Fruit fly (Drosophila melanogaster) whole organism, embryonic: Measurements from ENCODE around the gene Patj.
A peak's percentile ranks its signal among the peaks of the same experiment; 100 is the strongest.

Source experiments
- Asciz ChIP-seq: fragments of 200-800 bp; sonication (Bioruptor generic); optimal IDR thresholded peaks from 2 replicates; lab custom pipeline; 2017; ENCODE audit warnings: missing biosample characterization, mild to moderate bottlenecking, missing genetic modification characterization, missing genetic modification reagents
- BtbVII ChIP-seq: fragments of 200-800 bp; sonication (Bioruptor generic); optimal IDR thresholded peaks from 3 replicates; lab custom pipeline; 2017; ENCODE audit warnings: missing biosample characterization, mild to moderate bottlenecking, missing genetic modification characterization
- CG10979 ChIP-seq: fragments of 200-800 bp; sonication (Bioruptor generic); optimal IDR thresholded peaks from 2 replicates; lab custom pipeline; 2018; ENCODE audit warnings: missing biosample characterization, mild to moderate bottlenecking, missing genetic modification characterization, moderate library complexity
- CG12155 ChIP-seq: fragments of 200-800 bp; sonication (Bioruptor generic); optimal IDR thresholded peaks from 3 replicates; lab custom pipeline; 2016; ENCODE audit warnings: missing biosample characterization, missing genetic modification characterization
- CG14965 ChIP-seq: fragments of 200-800 bp; sonication (Bioruptor generic); optimal IDR thresholded peaks from 2 replicates; lab custom pipeline; 2016; ENCODE audit warnings: missing biosample characterization, missing genetic modification characterization, borderline replicate concordance
- CG17361 ChIP-seq: fragments of 200-800 bp; sonication (Bioruptor generic); IDR thresholded peaks from 3 replicates; pipeline ENCODE4 v1.3.6; 2022; ENCODE audit warnings: missing biosample characterization, missing genetic modification characterization
- CG30431 ChIP-seq: fragments of 200-800 bp; sonication (Bioruptor generic); optimal IDR thresholded peaks from 2 replicates; lab custom pipeline; 2017; ENCODE audit warnings: missing biosample characterization, missing genetic modification characterization
- CG31365 ChIP-seq: fragments of 200-800 bp; sonication (Bioruptor generic); optimal IDR thresholded peaks from 2 replicates; lab custom pipeline; 2018; ENCODE audit warnings: missing biosample characterization, mild to moderate bottlenecking, missing genetic modification characterization
- CG4424 ChIP-seq: fragments of 200-800 bp; sonication (Bioruptor generic); optimal IDR thresholded peaks from 3 replicates; lab custom pipeline; 2016; ENCODE audit warnings: missing biosample characterization, missing genetic modification characterization
- CG4707 ChIP-seq: fragments of 200-800 bp; sonication (Bioruptor generic); optimal IDR thresholded peaks from 2 replicates; lab custom pipeline; 2018; ENCODE audit warnings: missing biosample characterization, mild to moderate bottlenecking, missing genetic modification characterization, moderate library complexity
- CG6175 ChIP-seq: fragments of 200-800 bp; sonication (Bioruptor generic); IDR thresholded peaks from 3 replicates; pipeline ENCODE4 v1.3.6; 2022; ENCODE audit warnings: missing biosample characterization, missing genetic modification characterization
- CG6765 ChIP-seq: fragments of 200-800 bp; sonication (Bioruptor generic); optimal IDR thresholded peaks from 3 replicates; lab custom pipeline; 2017; ENCODE audit warnings: missing biosample characterization, mild to moderate bottlenecking, missing genetic modification characterization
- CG7372 ChIP-seq: fragments of 200-800 bp; sonication (Bioruptor generic); IDR thresholded peaks from 2 replicates; pipeline ENCODE4 v1.3.6; 2022; ENCODE audit warnings: missing biosample characterization, missing genetic modification characterization
- CG7928 ChIP-seq: fragments of 200-800 bp; sonication (Bioruptor generic); optimal IDR thresholded peaks from 2 replicates; lab custom pipeline; 2017; ENCODE audit warnings: missing biosample characterization, mild to moderate bottlenecking, missing genetic modification characterization
- CG9215 ChIP-seq: fragments of 200-800 bp; sonication (Bioruptor generic); IDR thresholded peaks from 2 replicates; pipeline ENCODE4 v1.3.6; 2022; ENCODE audit warnings: missing biosample characterization, missing genetic modification characterization
- CG9797 ChIP-seq: fragments of 200-800 bp; sonication (Bioruptor generic); optimal IDR thresholded peaks from 3 replicates; lab custom pipeline; 2018; ENCODE audit warnings: missing biosample characterization, mild to moderate bottlenecking, missing genetic modification characterization
- CG9876 ChIP-seq: fragments of 200-800 bp; sonication (Bioruptor generic); optimal IDR thresholded peaks from 2 replicates; lab custom pipeline; 2016; ENCODE audit warnings: missing biosample characterization, missing genetic modification characterization
- Dek ChIP-seq: fragments of 200-800 bp; sonication (Bioruptor generic); optimal IDR thresholded peaks from 3 replicates; lab custom pipeline; 2019; ENCODE audit warnings: missing biosample characterization, mild to moderate bottlenecking, missing genetic modification characterization, moderate library complexity
- Dref ChIP-seq: fragments of 200-800 bp; sonication (Bioruptor generic); IDR thresholded peaks from 2 replicates; pipeline ENCODE4 v1.3.6; 2022; ENCODE audit warnings: missing biosample characterization, missing genetic modification characterization
- E2f2 ChIP-seq: fragments of 200-800 bp; sonication (Bioruptor generic); IDR thresholded peaks from 2 replicates; pipeline ENCODE4 v1.3.6; 2022; ENCODE audit warnings: missing biosample characterization, missing genetic modification characterization
- ERR ChIP-seq: fragments of 200-800 bp; sonication (Bioruptor generic); optimal IDR thresholded peaks from 2 replicates; lab custom pipeline; 2016; ENCODE audit warnings: missing biosample characterization, missing genetic modification characterization
- H15 ChIP-seq: fragments of 200-800 bp; sonication (Bioruptor generic); IDR thresholded peaks from 3 replicates; pipeline ENCODE4 v1.3.6; 2022; ENCODE audit warnings: missing biosample characterization, missing genetic modification characterization
- HHEX ChIP-seq: fragments of 200-800 bp; sonication (Bioruptor generic); optimal IDR thresholded peaks from 3 replicates; lab custom pipeline; 2017; ENCODE audit warnings: missing biosample characterization, mild to moderate bottlenecking, missing genetic modification characterization, missing genetic modification reagents
- Kr ChIP-seq: fragments of 200-800 bp; sonication (Bioruptor generic); optimal IDR thresholded peaks from 2 replicates; lab custom pipeline; 2017; ENCODE audit warnings: missing biosample characterization, mild to moderate bottlenecking, missing genetic modification characterization
- MESR4 ChIP-seq: fragments of 200-800 bp; sonication (Bioruptor generic); optimal IDR thresholded peaks from 2 replicates; lab custom pipeline; 2018; ENCODE audit warnings: missing biosample characterization, mild to moderate bottlenecking, missing genetic modification characterization, moderate library complexity
- Mad ChIP-seq: fragments of 200-800 bp; sonication (Bioruptor generic); optimal IDR thresholded peaks from 2 replicates; lab custom pipeline; 2016; ENCODE audit warnings: missing biosample characterization, missing genetic modification characterization
- Mrtf ChIP-seq: fragments of 200-800 bp; sonication (Bioruptor generic); IDR thresholded peaks from 3 replicates; pipeline ENCODE4 v1.3.6; 2022; ENCODE audit warnings: missing biosample characterization, missing genetic modification characterization
- Pdp1 ChIP-seq, 2 experiments: fragments of 200-800 bp; sonication (Bioruptor generic); optimal IDR thresholded peaks; 3 replicates each; lab custom pipeline; 2016; ENCODE audit warnings: missing biosample characterization in 2 of 2, missing genetic modification characterization in 2 of 2, mild to moderate bottlenecking in 1 of 2, moderate library complexity in 1 of 2
- Ssrp ChIP-seq: fragments of 200-800 bp; sonication (Bioruptor generic); optimal IDR thresholded peaks from 2 replicates; lab custom pipeline; 2018; ENCODE audit warnings: missing biosample characterization, mild to moderate bottlenecking, missing genetic modification characterization, moderate library complexity
- Stat92E ChIP-seq, 3 experiments: fragments of >200 bp in 2 of 3; fragments of 200-800 bp in 1 of 3; sonication (Bioruptor generic) in 1 of 3; optimal IDR thresholded peaks; 2 replicates each; lab custom pipeline; 2017 to 2019; ENCODE audit warnings: missing biosample characterization in 3 of 3, missing genetic modification characterization in 3 of 3, mild to moderate bottlenecking in 1 of 3, moderate library complexity in 1 of 3
- abd-A ChIP-seq: fragments of 200-800 bp; sonication (Bioruptor generic); optimal IDR thresholded peaks from 3 replicates; lab custom pipeline; 2019; ENCODE audit warnings: missing biosample characterization, mild to moderate bottlenecking, missing genetic modification characterization, moderate library complexity
- bbx ChIP-seq: fragments of 200-800 bp; sonication (Bioruptor generic); IDR thresholded peaks from 2 replicates; pipeline ENCODE4 v1.3.6; 2022; ENCODE audit warnings: missing biosample characterization, missing genetic modification characterization; ENCODE audit not compliant: partially characterized antibody
- cwo ChIP-seq: fragments of 200-800 bp; sonication (Bioruptor generic); optimal IDR thresholded peaks from 3 replicates; lab custom pipeline; 2017; ENCODE audit warnings: missing biosample characterization, missing genetic modification characterization, mild to moderate bottlenecking, moderate library complexity, missing genetic modification reagents
- da ChIP-seq: fragments of 200-800 bp; sonication (Bioruptor generic); optimal IDR thresholded peaks from 2 replicates; lab custom pipeline; 2016; ENCODE audit warnings: missing biosample characterization, missing genetic modification characterization
- disco-r ChIP-seq: fragments of 200-800 bp; sonication (Bioruptor generic); optimal IDR thresholded peaks from 2 replicates; lab custom pipeline; 2016; ENCODE audit warnings: missing biosample characterization, missing genetic modification characterization
- dmrt99B ChIP-seq: fragments of 200-800 bp; sonication (Bioruptor generic); optimal IDR thresholded peaks from 2 replicates; lab custom pipeline; 2018; ENCODE audit warnings: missing biosample characterization, mild to moderate bottlenecking, missing genetic modification characterization, moderate library complexity
- emc ChIP-seq: fragments of 200-800 bp; sonication (Bioruptor generic); optimal IDR thresholded peaks from 2 replicates; lab custom pipeline; 2016; ENCODE audit warnings: missing biosample characterization, missing genetic modification characterization
- ems ChIP-seq: fragments of 200-800 bp; sonication (Bioruptor generic); optimal IDR thresholded peaks from 3 replicates; lab custom pipeline; 2016; ENCODE audit warnings: missing biosample characterization, missing genetic modification characterization
- esg ChIP-seq: fragments of 200-800 bp; sonication (Bioruptor generic); conservative IDR thresholded peaks from 2 replicates; pipeline ENCODE4 v1.3.6; 2022; ENCODE audit warnings: missing biosample characterization, missing genetic modification characterization
- fu2 ChIP-seq: fragments of 200-800 bp; sonication (Bioruptor generic); optimal IDR thresholded peaks from 2 replicates; lab custom pipeline; 2016; ENCODE audit warnings: missing biosample characterization, missing genetic modification characterization
- jigr1 ChIP-seq: fragments of 200-800 bp; sonication (Bioruptor generic); IDR thresholded peaks from 3 replicates; pipeline ENCODE4 v1.3.6; 2022; ENCODE audit warnings: missing biosample characterization, missing genetic modification characterization
- nmo ChIP-seq: fragments of 200-800 bp; sonication (Bioruptor generic); optimal IDR thresholded peaks from 2 replicates; lab custom pipeline; 2018; ENCODE audit warnings: missing biosample characterization, mild to moderate bottlenecking, missing genetic modification characterization, moderate library complexity
- rib ChIP-seq: fragments of 200-800 bp; sonication (Bioruptor generic); IDR thresholded peaks from 2 replicates; pipeline ENCODE4 v1.3.6; 2022; ENCODE audit warnings: missing biosample characterization, missing genetic modification characterization
- scrt ChIP-seq: fragments of 200-800 bp; sonication (Bioruptor generic); optimal IDR thresholded peaks from 2 replicates; lab custom pipeline; 2018; ENCODE audit warnings: missing biosample characterization, mild to moderate bottlenecking, missing genetic modification characterization, moderate library complexity
- sr ChIP-seq: fragments of 200-800 bp; sonication (Bioruptor generic); IDR thresholded peaks from 3 replicates; pipeline ENCODE4 v1.3.6; 2022; ENCODE audit warnings: missing biosample characterization, missing genetic modification characterization
- tin ChIP-seq: fragments of 200-800 bp; sonication (Bioruptor generic); optimal IDR thresholded peaks from 3 replicates; lab custom pipeline; 2016; ENCODE audit warnings: missing biosample characterization, missing genetic modification characterization
- tup ChIP-seq: fragments of 200-800 bp; sonication (Bioruptor generic); optimal IDR thresholded peaks from 2 replicates; lab custom pipeline; 2016; ENCODE audit warnings: missing biosample characterization, mild to moderate bottlenecking, missing genetic modification characterization, moderate library complexity
- zf30C ChIP-seq: fragments of 200-800 bp; sonication (Bioruptor generic); optimal IDR thresholded peaks from 3 replicates; lab custom pipeline; 2018; ENCODE audit warnings: missing biosample characterization, mild to moderate bottlenecking, missing genetic modification characterization

The Patj gene

dm6 chr3L:1774713-1775648, 23.6 kb upstream of the Patj start, which contains the start of the genes CG13933 and PolD2 (continued):
- peak; percentile 81 for TF ChIP-seq bbx
- TF ChIP-seq CG6765 (GFP tag; lab: Kevin White, UChicago): peak; percentile 74
- TF ChIP-seq nmo: peak; percentile 99
- peak; percentile 93 for TF ChIP-seq CG7372 (GFP tag; lab: Robert Waterston, UW)
- peak; percentile 48; the same call in 1 of the 3 replicates for TF ChIP-seq sr
- TF ChIP-seq CG9215 (GFP tag; lab: Robert Waterston, UW): peak; percentile 92
- TF ChIP-seq Kr (GFP tag; lab: Kevin White, UChicago): no peak
- TF ChIP-seq CG17361: no peak
- peak; percentile 59; the same call in 2 of the 3 replicates for TF ChIP-seq CG6175 (GFP tag; lab: Robert Waterston, UW)
- peak; percentile 96 for TF ChIP-seq H15
- TF ChIP-seq emc (GFP tag; lab: Kevin White, UChicago): peak; percentile 1
- TF ChIP-seq CG7928 (GFP tag; lab: Kevin White, UChicago): peak; percentile 60
- TF ChIP-seq CG9876 (GFP tag; lab: Kevin White, UChicago): peak; percentile 52
- TF ChIP-seq Dref (GFP tag; lab: Robert Waterston, UW): peak; percentile 68
- no peak for TF ChIP-seq CG4424 (GFP tag; lab: Kevin White, UChicago)
- peak; percentile 73; the same call in 2 of the 3 replicates for TF ChIP-seq jigr1 (GFP tag; lab: Robert Waterston, UW)
- no peak for TF ChIP-seq Asciz (GFP tag; lab: Kevin White, UChicago)
- no peak for TF ChIP-seq CG14965 (GFP tag; lab: Kevin White, UChicago)
- TF ChIP-seq Dek (tag; lab: Kevin White, UChicago): peak; percentile 97
- peak; percentile 85 for TF ChIP-seq Mad (GFP tag; lab: Kevin White, UChicago)
- peak; percentile 84 for TF ChIP-seq tin (GFP tag; lab: Kevin White, UChicago)
- peak; percentile 78 for TF ChIP-seq HHEX (GFP tag; lab: Kevin White, UChicago)
- TF ChIP-seq cwo (GFP tag; lab: Kevin White, UChicago): peak; percentile 77
- TF ChIP-seq rib: peak; percentile 85
- TF ChIP-seq esg (GFP tag; lab: Robert Waterston, UW): peak; percentile 98
- peak; percentile 78 to 83 for TF ChIP-seq Pdp1 (GFP tag; optimal IDR thresholded peaks at IDR 0.05; lab: Kevin White, UChicago)
- no peak for TF ChIP-seq CG9797 (GFP tag; lab: Kevin White, UChicago)
- TF ChIP-seq ems (GFP tag; lab: Kevin White, UChicago): peak; percentile 80
- TF ChIP-seq Stat92E (GFP tag; optimal IDR thresholded peaks at IDR 0.05; lab: Kevin White, UChicago): peak in 1 of 3 experiments; percentile 95
- no peak for TF ChIP-seq da (GFP tag; lab: Kevin White, UChicago)
- TF ChIP-seq disco-r: peak; percentile 53
- no peak for TF ChIP-seq BtbVII (GFP tag; lab: Kevin White, UChicago)
- TF ChIP-seq scrt (GFP tag; lab: Kevin White, UChicago): no peak
- TF ChIP-seq abd-A (tag; lab: Kevin White, UChicago): no peak
- peak; percentile 86 for TF ChIP-seq CG10979 (tag; lab: Kevin White, UChicago)
- peak; percentile 16 for TF ChIP-seq MESR4 (GFP tag; lab: Kevin White, UChicago)
- peak; percentile 81 for TF ChIP-seq ERR (GFP tag; lab: Kevin White, UChicago)
- TF ChIP-seq fu2 (GFP tag; lab: Kevin White, UChicago): peak; percentile 72
- peak; percentile 98 for TF ChIP-seq Ssrp (tag; lab: Kevin White, UChicago)
- peak; percentile 91 for TF ChIP-seq E2f2 (GFP tag; lab: Robert Waterston, UW)
- TF ChIP-seq CG31365 (tag; lab: Kevin White, UChicago): no peak
- TF ChIP-seq CG30431 (GFP tag; lab: Kevin White, UChicago): peak; percentile 95
- no peak for TF ChIP-seq dmrt99B (tag; lab: Kevin White, UChicago)
- peak; percentile 95 for TF ChIP-seq CG12155 (GFP tag; lab: Kevin White, UChicago)
- peak; percentile 84 for TF ChIP-seq Mrtf (GFP tag; lab: Robert Waterston, UW)
- peak; percentile 90 for TF ChIP-seq tup (GFP tag; lab: Kevin White, UChicago)
- peak; percentile 91 for TF ChIP-seq CG4707 (GFP tag; lab: Kevin White, UChicago)
- no peak for TF ChIP-seq zf30C
